Fruit fly (Drosophila melanogaster): ENCODE data around the gene CG7049.

CG7049 gene

DNA sequence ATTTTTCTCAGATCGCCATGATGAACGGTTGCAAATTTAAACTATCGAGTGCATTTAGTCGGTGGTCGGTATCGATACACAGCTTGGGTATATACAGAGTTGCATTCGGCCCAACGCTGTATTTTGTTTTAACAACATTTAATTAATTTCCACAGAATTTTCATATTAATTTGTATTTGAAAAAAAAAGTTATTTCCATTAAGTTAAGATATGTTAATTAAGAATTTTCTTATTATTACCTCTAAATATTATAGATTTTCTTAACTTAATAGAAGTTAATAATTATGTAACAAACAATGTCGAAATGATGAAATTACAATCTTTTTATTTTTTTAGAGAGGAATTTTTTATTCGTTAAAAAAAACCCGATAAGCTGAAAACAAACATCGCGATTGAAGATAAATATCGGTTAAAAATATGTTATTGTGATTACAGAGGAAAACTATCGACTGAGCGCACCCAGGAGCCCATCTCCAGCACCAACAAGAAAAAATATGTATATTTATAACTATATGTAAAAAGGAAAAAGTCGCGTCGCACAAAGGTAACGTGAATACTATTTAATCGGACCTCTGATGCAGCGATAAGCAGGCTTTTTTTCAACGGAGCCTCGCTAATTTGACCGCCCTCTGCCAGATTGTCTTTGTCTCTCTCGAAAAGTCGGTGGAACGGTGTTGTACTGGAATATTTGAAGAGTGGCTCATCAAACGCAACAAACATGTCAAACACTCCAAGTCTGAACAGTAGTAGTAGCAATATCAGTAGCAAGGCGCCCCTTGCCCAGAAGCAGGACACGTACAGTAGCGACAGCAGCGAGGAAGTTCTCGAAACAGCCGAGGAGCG, 23.9 kb upstream of the CG7049 start, which contains the start of the genes rno and mri:
rno (minus strand) TSS at position 9 of the 843 bp plus-strand sequence.
mri (plus strand) TSS at position 421 of the 843 bp plus-strand sequence.
- TF ChIP-seq sv (GFP tag; optimal IDR thresholded peaks at IDR 0.05) = peak; percentile 12
- no peak for TF ChIP-seq lola (GFP tag; optimal IDR thresholded peaks at IDR 0.05)
- TF ChIP-seq Mio (GFP tag; optimal IDR thresholded peaks at IDR 0.05) = no peak
- TF ChIP-seq brk (GFP tag; optimal IDR thresholded peaks at IDR 0.05) = no peak
- no peak for TF ChIP-seq usp (GFP tag; optimal IDR thresholded peaks at IDR 0.05)
- TF ChIP-seq jim (GFP tag; optimal IDR thresholded peaks at IDR 0.05) = no peak
- TF ChIP-seq Abd-B (GFP tag; optimal IDR thresholded peaks at IDR 0.05) = no peak
- peak; percentile 17 for TF ChIP-seq h (GFP tag; optimal IDR thresholded peaks at IDR 0.05)
- TF ChIP-seq Myc (optimal IDR thresholded peaks at IDR 0.05) = no peak
- TF ChIP-seq Vsx2 (GFP tag; optimal IDR thresholded peaks at IDR 0.05; ENCODE audit: partially characterized antibody) = no peak
- TF ChIP-seq GATAd (GFP tag; optimal IDR thresholded peaks at IDR 0.05) = no peak
- peak; percentile 57 for TF ChIP-seq CG9705 (GFP tag; optimal IDR thresholded peaks at IDR 0.05)
- peak; percentile 6 for TF ChIP-seq fru (GFP tag; optimal IDR thresholded peaks at IDR 0.05)
- no peak for TF ChIP-seq CrebA (GFP tag; optimal IDR thresholded peaks at IDR 0.05; ENCODE audit: borderline replicate concordance)
- peak; percentile 52 for TF ChIP-seq psq (GFP tag; optimal IDR thresholded peaks at IDR 0.05)
- TF ChIP-seq rgr (GFP tag; optimal IDR thresholded peaks at IDR 0.05) = peak; percentile 73
- TF ChIP-seq ey (GFP tag; optimal IDR thresholded peaks at IDR 0.05) = no peak
- peak; percentile 78 for TF ChIP-seq HLH106 (tag; optimal IDR thresholded peaks at IDR 0.05)
- no peak for TF ChIP-seq sage (GFP tag; optimal IDR thresholded peaks at IDR 0.05)
- TF ChIP-seq CG32264 (GFP tag; optimal IDR thresholded peaks at IDR 0.05) = no peak
- TF ChIP-seq Sp1 (GFP tag; optimal IDR thresholded peaks at IDR 0.05) = peak; percentile 69
- TF ChIP-seq Hr78 (GFP tag; optimal IDR thresholded peaks at IDR 0.05) = no peak
- peak; percentile 60 for TF ChIP-seq dmrt93B (GFP tag; optimal IDR thresholded peaks at IDR 0.05)
- no peak for TF ChIP-seq dsf (GFP tag; optimal IDR thresholded peaks at IDR 0.05; ENCODE audit: borderline replicate concordance)
- no peak for TF ChIP-seq N (GFP tag; optimal IDR thresholded peaks at IDR 0.05)
- TF ChIP-seq br (GFP tag; optimal IDR thresholded peaks at IDR 0.05) = no peak
- no peak for TF ChIP-seq dl (GFP tag; optimal IDR thresholded peaks at IDR 0.05; ENCODE audit: insufficient read depth in 1 of 2, partially characterized antibody in 2 of 2)
- peak; percentile 68 for TF ChIP-seq OdsH (GFP tag; optimal IDR thresholded peaks at IDR 0.05)
- no peak for TF ChIP-seq Dif (GFP tag; optimal IDR thresholded peaks at IDR 0.05; ENCODE audit: partially characterized antibody)
- no peak for TF ChIP-seq woc (GFP tag; optimal IDR thresholded peaks at IDR 0.05)
- TF ChIP-seq Dfd (GFP tag; optimal IDR thresholded peaks at IDR 0.05) = no peak
- peak; percentile 89 for TF ChIP-seq Hr83 (GFP tag; optimal IDR thresholded peaks at IDR 0.05; ENCODE audit: poor library complexity, severe bottlenecking)
- peak in 1 of 2 experiments; percentile 75 for TF ChIP-seq foxo (GFP tag; optimal IDR thresholded peaks at IDR 0.05)
- TF ChIP-seq Jra (GFP tag; optimal IDR thresholded peaks at IDR 0.05) = no peak
- TF ChIP-seq Rel (GFP tag; optimal IDR thresholded peaks at IDR 0.05) = peak; percentile 6
- no peak for TF ChIP-seq Rel (tag; optimal IDR thresholded peaks at IDR 0.05)
- TF ChIP-seq tai (GFP tag; optimal IDR thresholded peaks at IDR 0.05) = no peak
- TF ChIP-seq pan (optimal IDR thresholded peaks at IDR 0.05) = no peak
- no peak for TF ChIP-seq Hnf4 (GFP tag; optimal IDR thresholded peaks at IDR 0.05)

DNA sequence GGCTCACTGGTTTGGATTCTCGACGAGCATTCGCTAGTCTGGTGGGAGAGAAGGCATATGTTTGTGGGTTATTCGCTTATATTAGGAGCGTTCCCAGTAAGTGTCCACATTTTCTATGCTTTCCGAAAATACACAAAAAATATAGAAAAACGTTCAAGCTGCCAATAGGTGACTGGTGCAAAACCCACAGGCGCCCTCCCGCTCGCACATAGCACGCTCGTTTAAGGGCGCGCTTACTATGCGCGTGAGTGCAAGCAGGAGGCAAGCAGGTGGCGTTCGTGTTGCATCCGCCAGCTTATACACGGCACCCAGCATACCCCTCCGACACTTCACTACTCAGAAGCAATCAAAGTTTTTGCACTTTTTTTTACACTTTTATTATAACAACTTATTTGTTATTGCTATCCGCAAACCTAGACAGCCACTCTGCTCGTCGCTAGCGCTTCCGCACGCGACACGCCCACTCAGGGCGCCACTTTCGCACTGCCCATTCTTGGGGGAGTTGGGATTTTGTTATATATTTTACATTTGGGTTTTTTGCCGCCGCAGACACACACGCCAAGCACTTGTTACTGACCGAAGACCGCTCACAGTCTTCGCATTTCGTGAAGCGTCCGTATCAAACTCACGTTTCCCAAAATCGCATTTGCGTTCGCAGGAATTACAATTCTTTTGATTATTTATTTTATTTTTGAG, 23.2 kb upstream of the CG7049 start:
- TF ChIP-seq CG9705 (GFP tag; optimal IDR thresholded peaks at IDR 0.05) (no peak), Vsx2 (GFP tag; optimal IDR thresholded peaks at IDR 0.05; ENCODE audit: partially characterized antibody) (no peak), dl (GFP tag; optimal IDR thresholded peaks at IDR 0.05; ENCODE audit: insufficient read depth in 1 of 2, partially characterized antibody in 2 of 2) (peak in 1 of 2 experiments; percentile 64), br (GFP tag; optimal IDR thresholded peaks at IDR 0.05) (no peak), jim (GFP tag; optimal IDR thresholded peaks at IDR 0.05) (no peak), Dif (GFP tag; optimal IDR thresholded peaks at IDR 0.05; ENCODE audit: partially characterized antibody) (peak; percentile 98), dmrt93B (GFP tag; optimal IDR thresholded peaks at IDR 0.05) (no peak), Sp1 (GFP tag; optimal IDR thresholded peaks at IDR 0.05) (no peak), dsf (GFP tag; optimal IDR thresholded peaks at IDR 0.05; ENCODE audit: borderline replicate concordance) (no peak), Rel (GFP tag; optimal IDR thresholded peaks at IDR 0.05) (no peak), Rel (tag; optimal IDR thresholded peaks at IDR 0.05) (peak; percentile 12), Mio (GFP tag; optimal IDR thresholded peaks at IDR 0.05) (no peak)
